Worm (Caenorhabditis elegans) whole organism, young adult: ENCODE data around the gene C14B9.3.

Source experiments
- B0019.2 ChIP-seq: fragments of 200-800 bp; sonication (Bioruptor generic); conservative IDR thresholded peaks from 2 replicates; pipeline ENCODE4 v1.3.6; 2022; ENCODE audit warnings: missing genetic modification reagents, missing genetic modification characterization, missing compliant biosample characterization
- F23B12.7 ChIP-seq: sonication (generic microtip); optimal IDR thresholded peaks from 2 replicates; lab custom pipeline; 2017; ENCODE audit warnings: missing genetic modification characterization, mild to moderate bottlenecking, missing compliant biosample characterization, antibody characterized with exemption, moderate library complexity; ENCODE audit not compliant: insufficient read depth
- Y53G8AR.9 ChIP-seq: fragments of 200-800 bp; sonication (Bioruptor generic); conservative IDR thresholded peaks from 2 replicates; pipeline ENCODE4 v1.3.6; 2022; ENCODE audit warnings: missing genetic modification reagents, missing genetic modification characterization, missing compliant biosample characterization
- attf-6 ChIP-seq: fragments of 200-800 bp; sonication (Bioruptor generic); IDR thresholded peaks from 2 replicates; pipeline ENCODE4 v1.3.6; 2022; ENCODE audit warnings: missing genetic modification reagents, missing genetic modification characterization, missing compliant biosample characterization
- fkh-3 ChIP-seq: sonication (generic microtip); optimal IDR thresholded peaks from 2 replicates; lab custom pipeline; 2016; ENCODE audit warnings: mild to moderate bottlenecking, missing genetic modification characterization, missing compliant biosample characterization
- hrde-1 ChIP-seq: sonication (generic microtip); optimal IDR thresholded peaks from 2 replicates; lab custom pipeline; 2016; ENCODE audit warnings: missing genetic modification characterization, mild to moderate bottlenecking, missing compliant biosample characterization, moderate library complexity, missing genotype, missing genetic modification reagents, borderline replicate concordance
- lin-35 ChIP-seq, 3 experiments: fragments of 150-350 bp in 2 of 3; sonication (generic microtip) in 1 of 3; optimal IDR thresholded peaks; 2 replicates each; lab custom pipeline; 2014 to 2018; ENCODE audit warnings: missing biosample characterization in 3 of 3, missing genetic modification characterization in 3 of 3, missing genetic modification reagents in 3 of 3
- madf-3 ChIP-seq: fragments of 200-800 bp; sonication (Bioruptor generic); IDR thresholded peaks from 2 replicates; pipeline ENCODE4 v1.3.6; 2022; ENCODE audit warnings: missing genetic modification reagents, missing genetic modification characterization, missing compliant biosample characterization
- mxl-1 ChIP-seq: sonication (generic microtip); optimal IDR thresholded peaks from 2 replicates; lab custom pipeline; 2016; ENCODE audit warnings: missing genetic modification characterization, missing compliant biosample characterization
- nhr-27 ChIP-seq: fragments of 200-800 bp; sonication (Bioruptor generic); optimal IDR thresholded peaks from 2 replicates; lab custom pipeline; 2018; ENCODE audit warnings: mild to moderate bottlenecking, missing genetic modification characterization, moderate library complexity, missing compliant biosample characterization
- repo-1 ChIP-seq: sonication (generic microtip); optimal IDR thresholded peaks from 2 replicates; lab custom pipeline; 2017; ENCODE audit warnings: mild to moderate bottlenecking, missing genetic modification characterization, missing compliant biosample characterization
- snpc-4 ChIP-seq, 5 experiments: fragments of 150-350 bp in 1 of 5; sonication (generic microtip) in 4 of 5; optimal IDR thresholded peaks; 2 replicates each; lab custom pipeline; 2014 to 2018; ENCODE audit warnings: missing genetic modification characterization in 5 of 5, missing biosample characterization in 3 of 5, antibody characterized with exemption in 2 of 5, mild to moderate bottlenecking in 2 of 5, missing compliant biosample characterization in 2 of 5, missing genotype in 2 of 5, moderate library complexity in 2 of 5, missing genetic modification reagents in 1 of 5
- sptf-2 ChIP-seq: fragments of 200-800 bp; sonication (Bioruptor generic); optimal IDR thresholded peaks from 2 replicates; lab custom pipeline; 2018; ENCODE audit warnings: mild to moderate bottlenecking, missing genetic modification characterization, missing compliant biosample characterization
- unc-62 ChIP-seq: fragments of 150-350 bp; optimal IDR thresholded peaks from 2 replicates; lab custom pipeline; 2014; ENCODE audit warnings: missing biosample characterization, missing genetic modification reagents, missing genetic modification characterization

- TF ChIP-seq snpc-4 (GFP tag; optimal IDR thresholded peaks at IDR 0.05; lab: Kevin White, UChicago) = no peak
- TF ChIP-seq snpc-4 (tag; optimal IDR thresholded peaks at IDR 0.05; lab: Kevin White, UChicago) = no peak
- TF ChIP-seq fkh-3 (tag; lab: Kevin White, UChicago) = no peak
- TF ChIP-seq repo-1 (tag; lab: Kevin White, UChicago) = no peak
- TF ChIP-seq F23B12.7 (tag; lab: Kevin White, UChicago) = no peak
- TF ChIP-seq unc-62 (GFP tag; lab: Kevin White, UChicago) = no peak
- no peak for TF ChIP-seq B0019.2 (GFP tag; lab: Robert Waterston, UW)
- no peak for TF ChIP-seq mxl-1 (tag; lab: Kevin White, UChicago)
- no peak for TF ChIP-seq attf-6
- TF ChIP-seq madf-3 (GFP tag; lab: Robert Waterston, UW) = no peak
- no peak for TF ChIP-seq Y53G8AR.9 (GFP tag; lab: Robert Waterston, UW)
- TF ChIP-seq lin-35 (GFP tag; optimal IDR thresholded peaks at IDR 0.05; lab: Kevin White, UChicago) = no peak
- TF ChIP-seq nhr-27 (tag; lab: Kevin White, UChicago) = no peak
- TF ChIP-seq sptf-2 (GFP tag; lab: Kevin White, UChicago) = no peak
- TF ChIP-seq hrde-1 (tag; lab: Kevin White, UChicago) = no peak
These were observed 24.8 kb downstream of the C14B9.3 start, which contains the start of gene C14B9.2 for ce11 chrIII:8133346-8133745.
